Comparison of ENCODE assay signal across 2 worm cellular contexts in genomic region chrIV:8048083-8048482, ce11.
TF ChIP-seq lines count a peak whose summit lies in the region.

No protein-coding gene starts in this region.

TF ChIP-seq in whole organism, late embryonic, 69 proteins besides CTCF, POLR2A, EP300 and RAD21:
- peak; percentile 91 for TF ChIP-seq ceh-34 (tag; optimal IDR thresholded peaks at IDR 0.05; lab: Kevin White, UChicago)
- no peak for TF ChIP-seq ama-1 (optimal IDR thresholded peaks at IDR 0.05; lab: Kevin White, UChicago)

TF ChIP-seq in whole organism, young adult, 124 proteins besides CTCF, POLR2A, EP300 and RAD21:
- TF ChIP-seq hmg-1.2 (GFP tag; IDR thresholded peaks at IDR 0.05; lab: Robert Waterston, UW) (peak; percentile 78), him-1 (tag; optimal IDR thresholded peaks at IDR 0.05; lab: Kevin White, UChicago) (no peak)
